Fruit fly (Drosophila melanogaster) whole organism, embryonic: Measurements from ENCODE around the gene Dora.

Experiments used
- Adf1 ChIP-seq: fragments of 200-800 bp; sonication (Bioruptor generic); IDR thresholded peaks from 2 replicates; pipeline ENCODE4 v1.3.6; 2022; ENCODE audit warnings: missing biosample characterization, missing genetic modification characterization
- B-H2 ChIP-seq: fragments of 200-800 bp; sonication (Bioruptor generic); optimal IDR thresholded peaks from 2 replicates; lab custom pipeline; 2018; ENCODE audit warnings: missing biosample characterization, mild to moderate bottlenecking, missing genetic modification characterization
- Blimp-1 ChIP-seq: fragments of 200-800 bp; sonication (Bioruptor generic); optimal IDR thresholded peaks from 3 replicates; lab custom pipeline; 2018; ENCODE audit warnings: missing biosample characterization, missing genetic modification characterization, mild to moderate bottlenecking, moderate library complexity, missing genetic modification reagents
- CG10462 ChIP-seq: fragments of 200-800 bp; sonication (Bioruptor generic); optimal IDR thresholded peaks from 2 replicates; lab custom pipeline; 2016; ENCODE audit warnings: missing biosample characterization, missing genetic modification characterization
- CG11504 ChIP-seq: fragments of 200-800 bp; sonication (Bioruptor generic); optimal IDR thresholded peaks from 3 replicates; lab custom pipeline; 2019; ENCODE audit warnings: missing biosample characterization, mild to moderate bottlenecking, missing genetic modification characterization, moderate library complexity
- CG12299 ChIP-seq: fragments of 200-800 bp; sonication (Bioruptor generic); optimal IDR thresholded peaks from 2 replicates; lab custom pipeline; 2018; ENCODE audit warnings: missing biosample characterization, mild to moderate bottlenecking, missing genetic modification characterization
- CG12769 ChIP-seq: fragments of 200-800 bp; sonication (Bioruptor generic); optimal IDR thresholded peaks from 2 replicates; lab custom pipeline; 2019; ENCODE audit warnings: missing biosample characterization, mild to moderate bottlenecking, missing genetic modification characterization, moderate library complexity
- CG13624 ChIP-seq: fragments of 200-800 bp; sonication (Bioruptor generic); optimal IDR thresholded peaks from 2 replicates; lab custom pipeline; 2016; ENCODE audit warnings: missing biosample characterization, missing genetic modification characterization
- CG15601 ChIP-seq: fragments of 200-800 bp; sonication (Bioruptor generic); optimal IDR thresholded peaks from 3 replicates; lab custom pipeline; 2019; ENCODE audit warnings: missing biosample characterization, mild to moderate bottlenecking, missing genetic modification characterization, moderate library complexity
- CG2199 ChIP-seq: fragments of 200-800 bp; sonication (Bioruptor generic); IDR thresholded peaks from 3 replicates; pipeline ENCODE4 v1.3.6; 2022; ENCODE audit warnings: missing biosample characterization, missing genetic modification characterization
- CG32532 ChIP-seq: fragments of 200-800 bp; sonication (Bioruptor generic); IDR thresholded peaks from 2 replicates; pipeline ENCODE4 v1.3.6; 2022; ENCODE audit warnings: missing biosample characterization, missing genetic modification characterization
- CG3726 ChIP-seq: fragments of 200-800 bp; sonication (Bioruptor generic); IDR thresholded peaks from 3 replicates; pipeline ENCODE4, ENCODE4 v1.3.6; 2022; ENCODE audit warnings: missing biosample characterization, missing genetic modification characterization
- CG4360 ChIP-seq: fragments of 200-800 bp; sonication (Bioruptor generic); IDR thresholded peaks from 2 replicates; pipeline ENCODE4 v1.3.6; 2022; ENCODE audit warnings: missing biosample characterization, missing genetic modification characterization
- CG4617 ChIP-seq: fragments of 200-800 bp; sonication (Bioruptor generic); optimal IDR thresholded peaks from 3 replicates; lab custom pipeline; 2016; ENCODE audit warnings: missing biosample characterization, missing genetic modification characterization, borderline replicate concordance
- CG5953 ChIP-seq: fragments of 200-800 bp; sonication (Bioruptor generic); IDR thresholded peaks from 2 replicates; pipeline ENCODE4 v1.3.6; 2022; ENCODE audit warnings: missing biosample characterization, missing genetic modification characterization
- CG7357 ChIP-seq: fragments of 200-800 bp; sonication (Bioruptor generic); IDR thresholded peaks from 3 replicates; pipeline ENCODE4 v1.3.6; 2022; ENCODE audit warnings: missing biosample characterization, missing genetic modification characterization
- CG9215 ChIP-seq: fragments of 200-800 bp; sonication (Bioruptor generic); IDR thresholded peaks from 2 replicates; pipeline ENCODE4 v1.3.6; 2022; ENCODE audit warnings: missing biosample characterization, missing genetic modification characterization
- CG9727 ChIP-seq: fragments of 200-800 bp; sonication (Bioruptor generic); optimal IDR thresholded peaks from 3 replicates; lab custom pipeline; 2017; ENCODE audit warnings: missing biosample characterization, mild to moderate bottlenecking, missing genetic modification characterization
- CoRest ChIP-seq: fragments of 200-800 bp; sonication (Bioruptor generic); optimal IDR thresholded peaks from 3 replicates; lab custom pipeline; 2018; ENCODE audit warnings: missing biosample characterization, mild to moderate bottlenecking, missing genetic modification characterization, moderate library complexity
- D19A ChIP-seq: fragments of 200-800 bp; optimal IDR thresholded peaks from 3 replicates; lab custom pipeline; 2019; ENCODE audit warnings: missing biosample characterization, mild to moderate bottlenecking, missing genetic modification characterization, moderate library complexity
- H15 ChIP-seq: fragments of 200-800 bp; sonication (Bioruptor generic); IDR thresholded peaks from 3 replicates; pipeline ENCODE4 v1.3.6; 2022; ENCODE audit warnings: missing biosample characterization, missing genetic modification characterization
- HHEX ChIP-seq: fragments of 200-800 bp; sonication (Bioruptor generic); optimal IDR thresholded peaks from 3 replicates; lab custom pipeline; 2017; ENCODE audit warnings: missing biosample characterization, mild to moderate bottlenecking, missing genetic modification characterization, missing genetic modification reagents
- Hr39 ChIP-seq: fragments of >200 bp; optimal IDR thresholded peaks from 2 replicates; lab custom pipeline; 2017
- Hr78 ChIP-seq, 2 experiments: fragments of 200-800 bp in 1 of 2; fragments of >200 bp in 1 of 2; sonication (Bioruptor generic) in 1 of 2; optimal IDR thresholded peaks; 2 replicates each; lab custom pipeline; 2017 to 2019; ENCODE audit warnings: missing biosample characterization in 2 of 2, missing genetic modification characterization in 2 of 2, mild to moderate bottlenecking in 1 of 2, moderate library complexity in 1 of 2
- Med ChIP-seq: fragments of 200-800 bp; sonication (Bioruptor generic); peaks from one replicate; lab custom pipeline; 2016; ENCODE audit warnings: missing biosample characterization, missing genetic modification characterization, mild to moderate bottlenecking, inconsistent platforms, moderate library complexity
- Meics ChIP-seq: fragments of 200-800 bp; sonication (Bioruptor generic); optimal IDR thresholded peaks from 2 replicates; lab custom pipeline; 2017; ENCODE audit warnings: missing biosample characterization, mild to moderate bottlenecking, missing genetic modification characterization
- Neu2 ChIP-seq: fragments of 200-800 bp; sonication (Bioruptor generic); optimal IDR thresholded peaks from 3 replicates; lab custom pipeline; 2016; ENCODE audit warnings: missing biosample characterization, missing genetic modification characterization, borderline replicate concordance
- Usf ChIP-seq: fragments of 200-800 bp; sonication (Bioruptor generic); optimal IDR thresholded peaks from 2 replicates; lab custom pipeline; 2017; ENCODE audit warnings: missing genotype, missing biosample characterization, missing genetic modification characterization
- abd-A ChIP-seq: fragments of 200-800 bp; sonication (Bioruptor generic); optimal IDR thresholded peaks from 3 replicates; lab custom pipeline; 2019; ENCODE audit warnings: missing biosample characterization, mild to moderate bottlenecking, missing genetic modification characterization, moderate library complexity
- btn ChIP-seq: fragments of 200-800 bp; sonication (Bioruptor generic); optimal IDR thresholded peaks from 2 replicates; lab custom pipeline; 2016; ENCODE audit warnings: missing biosample characterization, missing genetic modification characterization
- chm ChIP-seq: fragments of 200-800 bp; sonication (Bioruptor generic); IDR thresholded peaks from 2 replicates; pipeline ENCODE4 v1.3.6; 2022; ENCODE audit warnings: missing biosample characterization, missing genetic modification characterization
- cwo ChIP-seq: fragments of 200-800 bp; sonication (Bioruptor generic); optimal IDR thresholded peaks from 3 replicates; lab custom pipeline; 2017; ENCODE audit warnings: missing biosample characterization, missing genetic modification characterization, mild to moderate bottlenecking, moderate library complexity, missing genetic modification reagents
- dmrt11E ChIP-seq: fragments of 200-800 bp; sonication (Bioruptor generic); optimal IDR thresholded peaks from 3 replicates; lab custom pipeline; 2018; ENCODE audit warnings: missing biosample characterization, mild to moderate bottlenecking, missing genetic modification characterization, moderate library complexity
- grau ChIP-seq: fragments of 200-800 bp; optimal IDR thresholded peaks from 3 replicates; lab custom pipeline; 2019; ENCODE audit warnings: missing biosample characterization, mild to moderate bottlenecking, missing genetic modification characterization, moderate library complexity
- inv ChIP-seq: fragments of 200-800 bp; sonication (Bioruptor generic); IDR thresholded peaks from 2 replicates; pipeline ENCODE4 v1.3.6; 2022; ENCODE audit warnings: missing biosample characterization, missing genetic modification characterization; ENCODE audit not compliant: partially characterized antibody
- kah ChIP-seq: fragments of 200-800 bp; sonication (Bioruptor generic); optimal IDR thresholded peaks from 2 replicates; lab custom pipeline; 2018; ENCODE audit warnings: missing biosample characterization, mild to moderate bottlenecking, missing genetic modification characterization
- onecut ChIP-seq: fragments of 200-800 bp; sonication (Bioruptor generic); IDR thresholded peaks from 2 replicates; pipeline ENCODE4 v1.3.6; 2022; ENCODE audit warnings: missing biosample characterization, missing genetic modification characterization
- peb ChIP-seq: fragments of 200-800 bp; sonication (Bioruptor generic); IDR thresholded peaks from 2 replicates; pipeline ENCODE4 v1.3.6; 2022; ENCODE audit warnings: missing biosample characterization, missing genetic modification characterization
- pfk ChIP-seq: fragments of 200-800 bp; sonication (Bioruptor generic); optimal IDR thresholded peaks from 2 replicates; lab custom pipeline; 2018; ENCODE audit warnings: missing biosample characterization, mild to moderate bottlenecking, missing genetic modification characterization, moderate library complexity
- phol ChIP-seq: fragments of 200-800 bp; sonication (Bioruptor generic); optimal IDR thresholded peaks from 3 replicates; lab custom pipeline; 2018; ENCODE audit warnings: missing biosample characterization, mild to moderate bottlenecking, missing genetic modification characterization, moderate library complexity
- pros ChIP-seq: fragments of 200-800 bp; sonication (Bioruptor generic); optimal IDR thresholded peaks from 3 replicates; lab custom pipeline; 2019; ENCODE audit warnings: missing biosample characterization, mild to moderate bottlenecking, missing genetic modification characterization, moderate library complexity
- scrt ChIP-seq: fragments of 200-800 bp; sonication (Bioruptor generic); optimal IDR thresholded peaks from 2 replicates; lab custom pipeline; 2018; ENCODE audit warnings: missing biosample characterization, mild to moderate bottlenecking, missing genetic modification characterization, moderate library complexity
- sd ChIP-seq: fragments of 200-800 bp; sonication (Bioruptor generic); optimal IDR thresholded peaks from 3 replicates; lab custom pipeline; 2018; ENCODE audit warnings: missing biosample characterization, mild to moderate bottlenecking, missing genetic modification characterization, moderate library complexity
- sens-2 ChIP-seq: fragments of 200-800 bp; sonication (Bioruptor generic); IDR thresholded peaks from 2 replicates; pipeline ENCODE4 v1.3.6; 2022; ENCODE audit warnings: missing biosample characterization, missing genetic modification characterization
- tna ChIP-seq: fragments of 200-800 bp; sonication (Bioruptor generic); IDR thresholded peaks from 2 replicates; pipeline ENCODE4 v1.3.6; 2022; ENCODE audit warnings: missing biosample characterization, missing genetic modification characterization; ENCODE audit not compliant: partially characterized antibody
- unpg ChIP-seq: fragments of 200-800 bp; sonication (Bioruptor generic); optimal IDR thresholded peaks from 3 replicates; lab custom pipeline; 2018; ENCODE audit warnings: missing biosample characterization, mild to moderate bottlenecking, missing genetic modification characterization, moderate library complexity

The Dora gene

DNA sequence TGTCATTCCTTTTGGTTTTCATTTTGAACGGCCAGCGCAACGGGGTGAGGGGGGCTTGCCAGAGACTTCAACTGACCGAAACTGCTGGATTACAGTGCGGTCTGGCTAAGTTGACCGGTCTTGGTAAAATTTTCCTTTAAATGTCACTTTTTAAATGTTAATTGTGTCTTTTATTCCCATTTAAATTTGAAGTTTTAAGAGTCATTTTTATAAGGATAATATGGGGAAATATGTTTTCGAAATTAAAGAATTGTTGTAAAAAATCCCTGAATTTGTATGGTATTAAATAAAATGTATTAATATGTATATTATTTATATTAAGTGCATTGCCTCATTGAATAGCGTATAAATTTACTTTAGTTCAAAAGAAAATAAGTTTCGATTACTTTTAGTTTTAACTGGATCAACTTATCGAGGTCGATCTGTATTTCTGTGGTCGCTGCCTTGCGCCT lies 64.9 kb downstream of the Dora start (continued):
- TF ChIP-seq CG11504 (peak; percentile 52), CoRest (tag; lab: Kevin White, UChicago) (peak; percentile 36), sd (tag; lab: Kevin White, UChicago) (no peak), CG15601 (peak; percentile 14), CG12299 (tag; lab: Kevin White, UChicago) (no peak), dmrt11E (tag; lab: Kevin White, UChicago) (peak; percentile 32), CG3726 (no peak), D19A (tag; lab: Kevin White, UChicago) (peak; percentile 11), grau (tag; lab: Kevin White, UChicago) (peak; percentile 81), phol (tag; lab: Kevin White, UChicago) (peak; percentile 37), Hr78 (GFP tag; optimal IDR thresholded peaks at IDR 0.05; lab: Kevin White, UChicago) (no peak), B-H2 (GFP tag; lab: Kevin White, UChicago) (no peak), pros (GFP tag; lab: Kevin White, UChicago) (no peak)

DNA sequence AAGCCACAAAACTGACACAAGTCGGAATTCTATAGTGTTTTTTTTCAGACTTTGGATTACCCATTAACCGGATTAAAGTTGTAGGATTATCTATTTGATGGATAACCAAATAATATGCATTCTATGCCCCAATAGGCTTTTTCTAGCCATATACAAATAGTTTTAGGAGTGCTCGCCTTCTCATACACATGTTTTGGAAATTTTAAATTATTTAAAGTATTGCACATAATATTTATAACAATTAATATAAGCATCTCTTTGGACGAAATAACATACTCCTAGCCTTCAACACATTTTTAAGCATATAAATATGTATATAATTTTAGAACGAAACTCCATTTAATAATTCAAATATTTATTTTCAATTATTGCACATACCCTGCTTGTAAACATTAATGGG lies 65.7 kb downstream of the Dora start:
- TF ChIP-seq CG10462 (GFP tag; lab: Kevin White, UChicago), result no peak
- TF ChIP-seq Meics (GFP tag; lab: Kevin White, UChicago), result no peak
- 0 out of 3 replicates have a peak, but pooled peaks have one; percentile 7 for TF ChIP-seq CG2199

DNA sequence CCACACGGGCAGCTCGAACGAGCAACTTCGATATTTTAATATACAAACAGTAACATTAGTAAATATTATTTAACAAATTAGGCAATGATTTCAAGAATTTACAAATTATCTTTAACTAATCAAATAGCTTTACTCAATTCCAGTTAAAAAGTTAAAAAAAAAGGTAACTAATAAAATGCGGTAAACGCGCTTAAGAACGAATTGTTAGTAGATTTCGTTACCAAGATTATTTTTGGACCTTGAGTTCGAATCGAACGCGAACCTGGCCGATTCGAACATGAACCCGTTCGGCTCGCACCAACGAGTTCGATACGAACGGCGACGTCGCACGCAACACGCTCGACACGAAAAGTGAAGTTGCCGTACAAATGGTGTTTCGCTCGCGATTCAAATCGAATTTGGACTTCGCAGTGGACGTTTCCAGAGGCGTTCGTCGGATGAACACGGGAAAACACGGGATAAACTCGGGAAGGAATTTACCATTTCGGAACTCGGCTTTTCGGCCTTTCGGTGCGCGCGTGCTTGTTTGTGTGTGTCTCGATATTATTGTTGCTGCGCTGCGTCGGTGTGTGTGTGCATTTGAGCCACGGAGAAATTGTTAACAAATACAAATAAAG lies 66.3 kb downstream of the Dora start, which contains the start of gene CG43759:
Gene CG43759 (plus strand): TSS at position 390 of the 617 bp plus-strand sequence.
- TF ChIP-seq Hr39 (lab: Kevin White, UChicago) (no peak), CG13624 (GFP tag; lab: Kevin White, UChicago) (no peak), Blimp-1 (GFP tag; lab: Kevin White, UChicago) (peak; percentile 7), Adf1 (no peak), CG9727 (no peak), unpg (peak; percentile 8), chm (GFP tag; lab: Robert Waterston, UW) (peak; percentile 79), Usf (GFP tag; lab: Kevin White, UChicago) (no peak), Med (GFP tag; lab: Kevin White, UChicago) (peak; percentile 81), HHEX (peak; percentile 3), CG4617 (no peak), CG4360 (GFP tag; lab: Robert Waterston, UW) (0 out of 2 replicates have a peak, but pooled peaks have one; percentile 10), abd-A (tag; lab: Kevin White, UChicago) (peak; percentile 43), tna (GFP tag; lab: Robert Waterston, UW) (no peak), H15 (GFP tag; lab: Robert Waterston, UW) (no peak), CG12769 (peak; percentile 95), kah (GFP tag; lab: Kevin White, UChicago) (no peak), peb (GFP tag; lab: Robert Waterston, UW) (no peak), inv (no peak), cwo (GFP tag; lab: Kevin White, UChicago) (no peak), btn (GFP tag; lab: Kevin White, UChicago) (peak; percentile 14), Neu2 (peak; percentile 30), pfk (GFP tag; lab: Kevin White, UChicago) (no peak), CG9215 (GFP tag; lab: Robert Waterston, UW) (no peak), sens-2 (GFP tag; lab: Robert Waterston, UW) (no peak), CG32532 (no peak), scrt (GFP tag; lab: Kevin White, UChicago) (peak; percentile 33), D19A (tag; lab: Kevin White, UChicago) (peak; percentile 7), onecut (GFP tag; lab: Robert Waterston, UW) (peak; percentile 41), CG7357 (GFP tag; lab: Robert Waterston, UW) (no peak), CG5953 (0 out of 2 replicates have a peak, but pooled peaks have one; percentile 12)
